Fruit fly (Drosophila melanogaster) whole organism, adult: ENCODE data around the gene Blos2.

Source experiments
- CG11617 ChIP-seq: fragments of 200-800 bp; sonication (Bioruptor generic); optimal IDR thresholded peaks from 2 replicates; lab custom pipeline; 2017; ENCODE audit warnings: mild to moderate bottlenecking, missing biosample characterization, missing genetic modification reagents, missing genetic modification characterization
- CG12768 ChIP-seq: fragments of 200-800 bp; sonication (Bioruptor generic); optimal IDR thresholded peaks from 2 replicates; lab custom pipeline; 2017; ENCODE audit warnings: missing biosample characterization, missing genetic modification characterization, mild to moderate bottlenecking, moderate library complexity, missing genetic modification reagents
- CG1620 ChIP-seq: fragments of 200-800 bp; sonication (Bioruptor generic); optimal IDR thresholded peaks from 2 replicates; lab custom pipeline; 2016; ENCODE audit warnings: missing biosample characterization, missing genetic modification characterization
- CG5204 ChIP-seq: fragments of 200-800 bp; sonication (Bioruptor generic); optimal IDR thresholded peaks from 2 replicates; lab custom pipeline; 2016; ENCODE audit warnings: missing biosample characterization, missing genetic modification characterization
- CG7101 ChIP-seq: fragments of 200-800 bp; sonication (Bioruptor generic); optimal IDR thresholded peaks from 2 replicates; lab custom pipeline; 2018; ENCODE audit warnings: missing biosample characterization, mild to moderate bottlenecking, missing genetic modification characterization, moderate library complexity
- Crg-1 ChIP-seq: fragments of 200-800 bp; sonication (Bioruptor generic); optimal IDR thresholded peaks from 2 replicates; lab custom pipeline; 2016; ENCODE audit warnings: missing biosample characterization, missing genetic modification characterization
- Mnt ChIP-seq: fragments of 200-800 bp; sonication (Bioruptor generic); optimal IDR thresholded peaks from 2 replicates; lab custom pipeline; 2016; ENCODE audit warnings: missing biosample characterization, mild to moderate bottlenecking, missing genetic modification characterization
- bab1 ChIP-seq: fragments of 200-800 bp; sonication (Bioruptor generic); optimal IDR thresholded peaks from 3 replicates; lab custom pipeline; 2019; ENCODE audit warnings: missing biosample characterization, mild to moderate bottlenecking, missing genetic modification characterization, moderate library complexity
- kay ChIP-seq: fragments of 200-800 bp; sonication (Bioruptor generic); peaks from one replicate; lab custom pipeline; 2016; ENCODE audit warnings: missing biosample characterization, missing genetic modification characterization, borderline replicate concordance
- pad ChIP-seq: fragments of 200-800 bp; sonication (Bioruptor generic); optimal IDR thresholded peaks from 3 replicates; lab custom pipeline; 2017; ENCODE audit warnings: missing biosample characterization, missing genetic modification characterization, mild to moderate bottlenecking, moderate library complexity, missing genetic modification reagents
- toe ChIP-seq: fragments of 200-800 bp; sonication (Bioruptor generic); optimal IDR thresholded peaks from 2 replicates; lab custom pipeline; 2016; ENCODE audit warnings: missing biosample characterization, missing genetic modification characterization

dm6 chr3L:11023235-11023634 is 38.1 kb upstream of the Blos2 start, which contains the start of gene Fad2:
- TF ChIP-seq pad (GFP tag; lab: Kevin White, UChicago) = no peak
- TF ChIP-seq CG1620 = no peak
- TF ChIP-seq Crg-1 (GFP tag; lab: Kevin White, UChicago) = no peak
- no peak for TF ChIP-seq Mnt (GFP tag; lab: Kevin White, UChicago)
- TF ChIP-seq CG12768 = no peak
- no peak for TF ChIP-seq toe (GFP tag; lab: Kevin White, UChicago)
- no peak for TF ChIP-seq CG11617 (GFP tag; lab: Kevin White, UChicago)
- no peak for TF ChIP-seq CG5204
- no peak for TF ChIP-seq CG7101
- no peak for TF ChIP-seq bab1 (GFP tag; lab: Kevin White, UChicago)
- TF ChIP-seq kay (GFP tag; lab: Kevin White, UChicago) = no peak
